Fruit fly (Drosophila melanogaster) whole organism, embryonic: ENCODE data around the gene CG13311.
A peak's percentile ranks its signal among the peaks of the same experiment; 100 is the strongest.

Experiments used
- Aef1 ChIP-seq: fragments of 200-800 bp; sonication (Bioruptor generic); IDR thresholded peaks from 3 replicates; pipeline ENCODE4 v1.3.6; 2022; ENCODE audit warnings: missing biosample characterization, missing genetic modification characterization
- BtbVII ChIP-seq: fragments of 200-800 bp; sonication (Bioruptor generic); optimal IDR thresholded peaks from 3 replicates; lab custom pipeline; 2017; ENCODE audit warnings: missing biosample characterization, mild to moderate bottlenecking, missing genetic modification characterization
- CG10462 ChIP-seq: fragments of 200-800 bp; sonication (Bioruptor generic); optimal IDR thresholded peaks from 2 replicates; lab custom pipeline; 2016; ENCODE audit warnings: missing biosample characterization, missing genetic modification characterization
- CG10543 ChIP-seq: fragments of 200-800 bp; sonication (Bioruptor generic); optimal IDR thresholded peaks from 3 replicates; lab custom pipeline; 2017; ENCODE audit warnings: missing biosample characterization, mild to moderate bottlenecking, missing genetic modification characterization, moderate library complexity
- CG11723 ChIP-seq: fragments of 200-800 bp; sonication (Bioruptor generic); optimal IDR thresholded peaks from 2 replicates; lab custom pipeline; 2017; ENCODE audit warnings: missing biosample characterization, mild to moderate bottlenecking, missing genetic modification characterization
- CG12104 ChIP-seq: fragments of 200-800 bp; sonication (Bioruptor generic); optimal IDR thresholded peaks from 3 replicates; lab custom pipeline; 2016; ENCODE audit warnings: missing biosample characterization, missing genetic modification characterization
- CG12744 ChIP-seq: fragments of 200-800 bp; sonication (Bioruptor generic); optimal IDR thresholded peaks from 2 replicates; lab custom pipeline; 2016; ENCODE audit warnings: missing biosample characterization, missing genetic modification characterization
- CG14860 ChIP-seq: fragments of 200-800 bp; sonication (Bioruptor generic); IDR thresholded peaks from 3 replicates; pipeline ENCODE4 v1.3.6; 2022; ENCODE audit warnings: missing biosample characterization, missing genetic modification characterization; ENCODE audit not compliant: partially characterized antibody
- CG17186 ChIP-seq: fragments of 200-800 bp; sonication (Bioruptor generic); optimal IDR thresholded peaks from 3 replicates; lab custom pipeline; 2017; ENCODE audit warnings: missing biosample characterization, missing genetic modification reagents, missing genetic modification characterization
- CG17802 ChIP-seq: fragments of 200-800 bp; sonication (Bioruptor generic); optimal IDR thresholded peaks from 2 replicates; lab custom pipeline; 2018; ENCODE audit warnings: missing biosample characterization, mild to moderate bottlenecking, missing genetic modification characterization, moderate library complexity
- CG2202 ChIP-seq: fragments of 200-800 bp; sonication (Bioruptor generic); optimal IDR thresholded peaks from 2 replicates; lab custom pipeline; 2018; ENCODE audit warnings: missing biosample characterization, mild to moderate bottlenecking, missing genetic modification characterization
- CG2678 ChIP-seq: fragments of 200-800 bp; sonication (Bioruptor generic); optimal IDR thresholded peaks from 3 replicates; lab custom pipeline; 2019; ENCODE audit warnings: missing biosample characterization, mild to moderate bottlenecking, missing genetic modification characterization, moderate library complexity
- CG2875 ChIP-seq: fragments of 200-800 bp; sonication (Bioruptor generic); optimal IDR thresholded peaks from 2 replicates; lab custom pipeline; 2017; ENCODE audit warnings: missing biosample characterization, mild to moderate bottlenecking, missing genetic modification characterization, missing genetic modification reagents
- CG31388 ChIP-seq: fragments of 200-800 bp; sonication (Bioruptor generic); optimal IDR thresholded peaks from 2 replicates; lab custom pipeline; 2016; ENCODE audit warnings: missing biosample characterization, missing genetic modification characterization
- CG3163 ChIP-seq: fragments of 200-800 bp; sonication (Bioruptor generic); optimal IDR thresholded peaks from 3 replicates; lab custom pipeline; 2016; ENCODE audit warnings: missing biosample characterization, missing genetic modification characterization
- CG32767 ChIP-seq: fragments of 200-800 bp; sonication (Bioruptor generic); IDR thresholded peaks from 2 replicates; pipeline ENCODE4 v1.3.6; 2022; ENCODE audit warnings: missing biosample characterization, missing genetic modification characterization
- CG4404 ChIP-seq: fragments of 200-800 bp; sonication (Bioruptor generic); IDR thresholded peaks from 2 replicates; pipeline ENCODE4 v1.3.6; 2022; ENCODE audit warnings: missing biosample characterization, missing genetic modification characterization
- CG8089 ChIP-seq: fragments of 200-800 bp; sonication (Bioruptor generic); optimal IDR thresholded peaks from 3 replicates; lab custom pipeline; 2016; ENCODE audit warnings: missing biosample characterization, missing genetic modification characterization
- CG8944 ChIP-seq: fragments of 200-800 bp; sonication (Bioruptor generic); optimal IDR thresholded peaks from 3 replicates; lab custom pipeline; 2016; ENCODE audit warnings: missing biosample characterization, missing genetic modification characterization
- CHES-1-like ChIP-seq: fragments of 200-800 bp; sonication (Bioruptor generic); optimal IDR thresholded peaks from 2 replicates; lab custom pipeline; 2016; ENCODE audit warnings: missing biosample characterization, missing genetic modification characterization
- Dp ChIP-seq: fragments of 200-800 bp; sonication (Bioruptor generic); optimal IDR thresholded peaks from 2 replicates; lab custom pipeline; 2018; ENCODE audit warnings: missing biosample characterization, mild to moderate bottlenecking, missing genetic modification characterization, moderate library complexity
- Elba2 ChIP-seq: fragments of 200-800 bp; sonication (Bioruptor generic); optimal IDR thresholded peaks from 3 replicates; lab custom pipeline; 2016; ENCODE audit warnings: missing biosample characterization, missing genetic modification characterization
- HLH3B ChIP-seq: fragments of 200-800 bp; sonication (Bioruptor generic); IDR thresholded peaks from 2 replicates; pipeline ENCODE4 v1.3.6; 2022; ENCODE audit warnings: missing biosample characterization, missing genetic modification characterization
- Hand ChIP-seq: fragments of 200-800 bp; sonication (Bioruptor generic); optimal IDR thresholded peaks from 2 replicates; lab custom pipeline; 2017; ENCODE audit warnings: mild to moderate bottlenecking, missing biosample characterization, missing genetic modification reagents, missing genetic modification characterization
- Hr39 ChIP-seq: fragments of >200 bp; optimal IDR thresholded peaks from 2 replicates; lab custom pipeline; 2017
- Mad ChIP-seq: fragments of 200-800 bp; sonication (Bioruptor generic); optimal IDR thresholded peaks from 2 replicates; lab custom pipeline; 2016; ENCODE audit warnings: missing biosample characterization, missing genetic modification characterization
- Max ChIP-seq: fragments of 200-800 bp; sonication (Bioruptor generic); optimal IDR thresholded peaks from 2 replicates; lab custom pipeline; 2016; ENCODE audit warnings: missing biosample characterization, mild to moderate bottlenecking, missing genetic modification characterization
- Mrtf ChIP-seq: fragments of 200-800 bp; sonication (Bioruptor generic); IDR thresholded peaks from 3 replicates; pipeline ENCODE4 v1.3.6; 2022; ENCODE audit warnings: missing biosample characterization, missing genetic modification characterization
- Myb ChIP-seq: fragments of 200-800 bp; sonication (Bioruptor generic); optimal IDR thresholded peaks from 2 replicates; lab custom pipeline; 2016; ENCODE audit warnings: missing biosample characterization, missing genetic modification characterization
- NK7.1 ChIP-seq: fragments of 200-800 bp; sonication (Bioruptor generic); optimal IDR thresholded peaks from 3 replicates; lab custom pipeline; 2016; ENCODE audit warnings: missing biosample characterization, missing genetic modification characterization
- Opbp ChIP-seq: fragments of 200-800 bp; sonication (Bioruptor generic); IDR thresholded peaks from 3 replicates; pipeline ENCODE4 v1.3.6; 2022; ENCODE audit warnings: missing biosample characterization, missing genetic modification characterization; ENCODE audit not compliant: partially characterized antibody
- Scr ChIP-seq: fragments of 200-800 bp; sonication (Bioruptor generic); IDR thresholded peaks from 2 replicates; pipeline ENCODE4 v1.3.6; 2022; ENCODE audit warnings: missing biosample characterization, missing genetic modification characterization; ENCODE audit not compliant: partially characterized antibody
- Sry-β ChIP-seq: fragments of 200-800 bp; sonication (Bioruptor generic); optimal IDR thresholded peaks from 2 replicates; lab custom pipeline; 2018; ENCODE audit warnings: missing biosample characterization, mild to moderate bottlenecking, missing genetic modification characterization, moderate library complexity
- al ChIP-seq: fragments of 200-800 bp; sonication (Bioruptor generic); IDR thresholded peaks from 2 replicates; pipeline ENCODE4 v1.3.6; 2022; ENCODE audit warnings: missing biosample characterization, missing genetic modification characterization
- ara ChIP-seq: fragments of 200-800 bp; sonication (Bioruptor generic); IDR thresholded peaks from 2 replicates; pipeline ENCODE4 v1.3.6; 2022; ENCODE audit warnings: missing biosample characterization, missing genetic modification characterization
- az2 ChIP-seq: fragments of 200-800 bp; sonication (Bioruptor generic); optimal IDR thresholded peaks from 3 replicates; lab custom pipeline; 2016; ENCODE audit warnings: missing biosample characterization, missing genetic modification characterization
- esg ChIP-seq: fragments of 200-800 bp; sonication (Bioruptor generic); conservative IDR thresholded peaks from 2 replicates; pipeline ENCODE4 v1.3.6; 2022; ENCODE audit warnings: missing biosample characterization, missing genetic modification characterization
- her ChIP-seq: fragments of 200-800 bp; sonication (Bioruptor generic); optimal IDR thresholded peaks from 2 replicates; lab custom pipeline; 2016; ENCODE audit warnings: missing biosample characterization, missing genetic modification characterization
- hkb ChIP-seq, 2 experiments: fragments of 200-800 bp in 1 of 2; fragments of >200 bp in 1 of 2; sonication (Bioruptor generic) in 1 of 2; IDR thresholded peaks in 1 of 2; optimal IDR thresholded peaks in 1 of 2; 2 replicates each; pipeline versions ENCODE4 v1.3.6 to Lab custom; 2017 to 2022; ENCODE audit warnings: missing biosample characterization in 1 of 2, missing genetic modification characterization in 1 of 2
- knrl ChIP-seq: fragments of 200-800 bp; sonication (Bioruptor generic); IDR thresholded peaks from 3 replicates; pipeline ENCODE4 v1.3.6; 2022; ENCODE audit warnings: missing biosample characterization, missing genetic modification characterization; ENCODE audit not compliant: partially characterized antibody
- lov ChIP-seq, 2 experiments: fragments of 200-800 bp in 1 of 2; fragments of >200 bp in 1 of 2; sonication (Bioruptor generic) in 1 of 2; IDR thresholded peaks in 1 of 2; optimal IDR thresholded peaks in 1 of 2; 2 replicates in 1 of 2; 3 replicates in 1 of 2; pipeline versions ENCODE4 v1.3.6 to Lab custom; 2017 to 2022; ENCODE audit warnings: missing biosample characterization in 1 of 2, missing genetic modification characterization in 1 of 2
- nerfin-2 ChIP-seq: fragments of 200-800 bp; sonication (Bioruptor generic); IDR thresholded peaks from 2 replicates; pipeline ENCODE4 v1.3.6; 2022; ENCODE audit warnings: missing biosample characterization, missing genetic modification characterization; ENCODE audit not compliant: partially characterized antibody
- p53 ChIP-seq: fragments of 200-800 bp; sonication (Bioruptor generic); optimal IDR thresholded peaks from 2 replicates; lab custom pipeline; 2016; ENCODE audit warnings: missing biosample characterization, missing genetic modification characterization
- prd ChIP-seq, 3 experiments: fragments of >200 bp in 2 of 3; fragments of 200-800 bp in 1 of 3; sonication (Bioruptor generic) in 1 of 3; optimal IDR thresholded peaks in 2 of 3; IDR thresholded peaks in 1 of 3; 2 replicates in 2 of 3; 3 replicates in 1 of 3; pipeline versions ENCODE4 v1.3.6 to Lab custom; 2017 to 2022; ENCODE audit warnings: missing biosample characterization in 1 of 3, missing genetic modification characterization in 1 of 3
- run ChIP-seq: fragments of 200-800 bp; sonication (Bioruptor generic); optimal IDR thresholded peaks from 3 replicates; lab custom pipeline; 2018; ENCODE audit warnings: missing biosample characterization, mild to moderate bottlenecking, missing genetic modification characterization
- slbo ChIP-seq: fragments of 200-800 bp; sonication (Bioruptor generic); IDR thresholded peaks from 2 replicates; pipeline ENCODE4 v1.3.6; 2022; ENCODE audit warnings: missing biosample characterization, missing genetic modification characterization
- sob ChIP-seq: fragments of 200-800 bp; sonication (Bioruptor generic); IDR thresholded peaks from 2 replicates; pipeline ENCODE4 v1.3.6; 2022; ENCODE audit warnings: missing biosample characterization, missing genetic modification characterization
- ssp ChIP-seq: fragments of 200-800 bp; sonication (Bioruptor generic); IDR thresholded peaks from 2 replicates; pipeline ENCODE4 v1.3.6; 2022; ENCODE audit warnings: missing biosample characterization, missing genetic modification characterization
- yki ChIP-seq: fragments of >200 bp; optimal IDR thresholded peaks from 3 replicates; lab custom pipeline; 2018

CG13311 gene

dm6 chr3L:8827133-8827867 lies 25.3 kb upstream of the CG13311 start, which contains the start of gene dally (continued):
- TF ChIP-seq CG12104 (GFP tag; lab: Kevin White, UChicago) (no peak), Scr (peak; percentile 48), Elba2 (GFP tag; lab: Kevin White, UChicago) (no peak), CG3163 (peak; percentile 99), Mad (GFP tag; lab: Kevin White, UChicago) (no peak), CG8089 (GFP tag; lab: Kevin White, UChicago) (no peak), her (peak; percentile 31), CG17186 (GFP tag; lab: Kevin White, UChicago) (no peak), sob (GFP tag; lab: Robert Waterston, UW) (peak; percentile 40; the same call in 1 of the 2 replicates), CG31388 (GFP tag; lab: Kevin White, UChicago) (no peak), Dp (no peak), Opbp (GFP tag; lab: Robert Waterston, UW) (peak; percentile 68), Sry-β (no peak), CG10462 (GFP tag; lab: Kevin White, UChicago) (no peak), Max (no peak), nerfin-2 (GFP tag; lab: Robert Waterston, UW) (no peak; the same call in 1 of the 2 replicates), ara (GFP tag; lab: Robert Waterston, UW) (no peak), NK7.1 (GFP tag; lab: Kevin White, UChicago) (no peak), CG2875 (GFP tag; lab: Kevin White, UChicago) (peak; percentile 9), Aef1 (GFP tag; lab: Robert Waterston, UW) (no peak), Mrtf (GFP tag; lab: Robert Waterston, UW) (no peak), esg (GFP tag; lab: Robert Waterston, UW) (no peak), CHES-1-like (GFP tag; lab: Kevin White, UChicago) (peak; percentile 10), CG4404 (GFP tag; lab: Robert Waterston, UW) (no peak), p53 (GFP tag; lab: Kevin White, UChicago) (no peak), az2 (GFP tag; lab: Kevin White, UChicago) (no peak), CG2202 (tag; lab: Kevin White, UChicago) (peak; percentile 2), CG2678 (peak; percentile 19), CG17802 (tag; lab: Kevin White, UChicago) (no peak), Myb (GFP tag; lab: Kevin White, UChicago) (no peak), knrl (GFP tag; lab: Robert Waterston, UW) (peak; percentile 48; the same call in 1 of the 3 replicates), run (tag; lab: Kevin White, UChicago) (no peak), CG12744 (GFP tag; lab: Kevin White, UChicago) (peak; percentile 36), CG14860 (0 out of 3 replicates have a peak, but pooled peaks have one; percentile 30), yki (peak; percentile 64), CG11723 (GFP tag; lab: Kevin White, UChicago) (no peak), al (GFP tag; lab: Robert Waterston, UW) (no peak), BtbVII (no peak), HLH3B (no peak), hkb (optimal IDR thresholded peaks at IDR 0.05; lab: Kevin White, UChicago) (peak; percentile 57), hkb (GFP tag; IDR thresholded peaks at IDR 0.05; lab: Robert Waterston, UW) (peak; percentile 68), CG10543 (peak; percentile 73), ssp (GFP tag; lab: Robert Waterston, UW) (no peak), lov (optimal IDR thresholded peaks at IDR 0.05; lab: Kevin White, UChicago) (no peak), lov (GFP tag; IDR thresholded peaks at IDR 0.05; lab: Robert Waterston, UW) (peak; percentile 63; the same call in 2 of the 3 replicates), Hr39 (lab: Kevin White, UChicago) (no peak), prd (optimal IDR thresholded peaks at IDR 0.05; lab: Kevin White, UChicago) (no peak), prd (GFP tag; IDR thresholded peaks at IDR 0.05; lab: Robert Waterston, UW) (no peak), slbo (peak; percentile 54), CG32767 (no peak), CG8944 (GFP tag; lab: Kevin White, UChicago) (no peak), Hand (GFP tag; lab: Kevin White, UChicago) (peak; percentile 14)
